Worm (Caenorhabditis elegans) whole organism, L4 larva: ENCODE data around the gene T24C4.10.

Experiments used
- F26F4.8 ChIP-seq: fragments of 200-800 bp; sonication (Bioruptor generic); conservative IDR thresholded peaks from 2 replicates; pipeline ENCODE4 v1.3.6; 2022; ENCODE audit warnings: missing genetic modification characterization, missing compliant biosample characterization
- R02D3.7 ChIP-seq: fragments of 150-350 bp; sonication (generic microtip); optimal IDR thresholded peaks from 3 replicates; lab custom pipeline; 2014; ENCODE audit warnings: missing biosample characterization, missing genetic modification characterization
- aha-1 ChIP-seq: fragments of 150-350 bp; peaks from one replicate; lab custom pipeline; 2014; ENCODE audit warnings: missing biosample characterization, missing genetic modification characterization
- arid-1 ChIP-seq: fragments of 200-800 bp; sonication (Bioruptor generic); conservative IDR thresholded peaks from 2 replicates; pipeline ENCODE4 v1.3.6; 2022; ENCODE audit warnings: missing genetic modification reagents, missing genetic modification characterization, missing compliant biosample characterization
- ceh-32 ChIP-seq: sonication (generic microtip); optimal IDR thresholded peaks from 2 replicates; lab custom pipeline; 2016; ENCODE audit warnings: mild to moderate bottlenecking, missing genetic modification characterization, missing compliant biosample characterization; ENCODE audit not compliant: poor library complexity
- daf-16 ChIP-seq, 3 experiments: sonication (generic microtip); optimal IDR thresholded peaks; 2 replicates each; lab custom pipeline; 2016 to 2017; ENCODE audit warnings: missing genetic modification characterization in 3 of 3, missing genetic modification reagents in 3 of 3, mild to moderate bottlenecking in 2 of 3, missing compliant biosample characterization in 2 of 3, missing biosample characterization in 1 of 3, moderate library complexity in 1 of 3
- egl-27 ChIP-seq: sonication (generic microtip); optimal IDR thresholded peaks from 3 replicates; lab custom pipeline; 2017; ENCODE audit warnings: missing biosample characterization, missing genetic modification reagents, missing genetic modification characterization
- jun-1 ChIP-seq: fragments of 150-350 bp; optimal IDR thresholded peaks from 2 replicates; lab custom pipeline; 2014; ENCODE audit warnings: missing biosample characterization, missing genetic modification reagents, missing genetic modification characterization
- lin-1 ChIP-seq: fragments of 200-800 bp; sonication (Bioruptor generic); IDR thresholded peaks from 2 replicates; pipeline ENCODE4 v1.3.6; 2022; ENCODE audit warnings: missing genetic modification reagents, missing genetic modification characterization, missing compliant biosample characterization
- lsy-2 ChIP-seq, 2 experiments: fragments of 150-350 bp in 1 of 2; sonication (generic microtip) in 1 of 2; optimal IDR thresholded peaks; 2 replicates each; lab custom pipeline; 2014 to 2017; ENCODE audit warnings: missing biosample characterization in 2 of 2, missing genetic modification characterization in 2 of 2
- nhr-76 ChIP-seq: fragments of 150-350 bp; optimal IDR thresholded peaks from 2 replicates; lab custom pipeline; 2014; ENCODE audit warnings: missing biosample characterization, missing genetic modification characterization
- pha-4 ChIP-seq, 2 experiments: fragments of 150-350 bp in 1 of 2; fragments of 200-800 bp in 1 of 2; sonication (Bioruptor generic) in 1 of 2; IDR thresholded peaks in 1 of 2; optimal IDR thresholded peaks in 1 of 2; 2 replicates each; pipeline versions ENCODE4 v1.3.6 to Lab custom; 2014 to 2022; ENCODE audit warnings: missing genetic modification characterization in 2 of 2, missing genetic modification reagents in 2 of 2, missing biosample characterization in 1 of 2, missing compliant biosample characterization in 1 of 2
- zag-1 ChIP-seq: fragments of 150-350 bp; optimal IDR thresholded peaks from 2 replicates; lab custom pipeline; 2014; ENCODE audit warnings: missing biosample characterization, missing genetic modification characterization
- ztf-11 ChIP-seq: fragments of 150-350 bp; optimal IDR thresholded peaks from 2 replicates; lab custom pipeline; 2014; ENCODE audit warnings: missing biosample characterization, missing genetic modification characterization

DNA sequence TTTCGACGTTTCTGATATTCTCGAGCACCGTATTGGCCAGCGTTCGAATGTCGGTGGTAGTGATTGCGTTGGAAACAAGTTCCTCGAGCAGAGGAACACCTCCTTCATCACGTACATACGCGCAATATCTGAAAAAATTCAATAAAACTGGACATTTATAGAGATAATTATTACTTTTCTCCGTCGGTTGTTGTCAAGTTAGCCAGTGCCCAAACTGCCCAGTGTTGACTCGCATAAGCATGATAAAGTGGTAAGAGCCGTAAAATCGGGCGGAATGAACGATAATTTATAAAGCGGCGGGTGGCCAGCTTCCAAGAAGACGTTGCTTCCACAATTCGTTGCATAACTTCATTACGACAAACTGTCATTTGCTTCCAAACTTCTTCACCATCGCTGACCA, 7.4 kb downstream of the T24C4.10 start:
- TF ChIP-seq ztf-11 (tag; lab: Kevin White, UChicago) (no peak), lin-1 (GFP tag; lab: Robert Waterston, UW) (no peak), R02D3.7 (tag; lab: Kevin White, UChicago) (no peak), egl-27 (tag; lab: Kevin White, UChicago) (no peak), aha-1 (tag; lab: Kevin White, UChicago) (no peak), lsy-2 (tag; optimal IDR thresholded peaks at IDR 0.05; lab: Kevin White, UChicago) (no peak), zag-1 (tag; lab: Kevin White, UChicago) (no peak), daf-16 (GFP tag; optimal IDR thresholded peaks at IDR 0.05; lab: Kevin White, UChicago) (no peak), daf-16 (tag; optimal IDR thresholded peaks at IDR 0.05; lab: Kevin White, UChicago) (no peak), ceh-32 (no peak), pha-4 (GFP tag; IDR thresholded peaks at IDR 0.05; lab: Robert Waterston, UW) (no peak), pha-4 (tag; optimal IDR thresholded peaks at IDR 0.05; lab: Kevin White, UChicago) (no peak), F26F4.8 (GFP tag; lab: Robert Waterston, UW) (no peak), nhr-76 (no peak), arid-1 (GFP tag; lab: Robert Waterston, UW) (no peak), jun-1 (no peak)
